Worm (Caenorhabditis elegans) whole organism, L4 larva: ENCODE measurements around the gene dnj-7.

ENCODE experiments used
- ces-1 ChIP-seq: fragments of 150-350 bp; sonication (generic microtip); optimal IDR thresholded peaks from 4 replicates; lab custom pipeline; 2014; ENCODE audit warnings: missing biosample characterization, missing genetic modification reagents, missing genetic modification characterization
- egl-43 ChIP-seq: fragments of 200-800 bp; sonication (Bioruptor generic); IDR thresholded peaks from 2 replicates; pipeline ENCODE4 v1.3.6; 2022; ENCODE audit warnings: missing genetic modification reagents, missing genetic modification characterization, missing compliant biosample characterization
- fos-1 ChIP-seq: fragments of 150-350 bp; optimal IDR thresholded peaks from 2 replicates; lab custom pipeline; 2014; ENCODE audit warnings: missing biosample characterization, missing genetic modification characterization
- lin-39 ChIP-seq: fragments of 150-350 bp; optimal IDR thresholded peaks from 2 replicates; lab custom pipeline; 2014; ENCODE audit warnings: missing biosample characterization, missing genetic modification reagents, missing genetic modification characterization
- madf-9 ChIP-seq: fragments of 200-800 bp; sonication (Bioruptor generic); conservative IDR thresholded peaks from 2 replicates; pipeline ENCODE4 v1.3.6; 2022; ENCODE audit warnings: missing genetic modification reagents, missing genetic modification characterization, missing compliant biosample characterization
- mdl-1 ChIP-seq, 2 experiments: fragments of 150-350 bp in 1 of 2; sonication (generic microtip) in 1 of 2; optimal IDR thresholded peaks; 2 replicates each; lab custom pipeline; 2014 to 2017; ENCODE audit warnings: missing biosample characterization in 2 of 2, missing genetic modification characterization in 2 of 2
- mep-1 ChIP-seq: fragments of 150-350 bp; sonication (generic microtip); optimal IDR thresholded peaks from 3 replicates; lab custom pipeline; 2014; ENCODE audit warnings: missing biosample characterization, missing genetic modification characterization
- mxl-2 ChIP-seq: fragments of 200-800 bp; sonication (Bioruptor generic); conservative IDR thresholded peaks from 2 replicates; pipeline ENCODE4 v1.3.6; 2022; ENCODE audit warnings: missing genetic modification reagents, missing genetic modification characterization, missing compliant biosample characterization
- nhr-10 ChIP-seq: fragments of 150-350 bp; optimal IDR thresholded peaks from 2 replicates; lab custom pipeline; 2014; ENCODE audit warnings: missing biosample characterization, missing genetic modification characterization
- nhr-77 ChIP-seq: fragments of 150-350 bp; optimal IDR thresholded peaks from 2 replicates; lab custom pipeline; 2014; ENCODE audit warnings: missing biosample characterization, missing genetic modification characterization
- snpc-4 ChIP-seq: fragments of 150-350 bp; optimal IDR thresholded peaks from 2 replicates; lab custom pipeline; 2014; ENCODE audit warnings: missing biosample characterization, missing genetic modification characterization
- unc-130 ChIP-seq: sonication (generic microtip); optimal IDR thresholded peaks from 2 replicates; lab custom pipeline; 2016; ENCODE audit warnings: missing genetic modification reagents, missing genetic modification characterization, missing compliant biosample characterization

DNA sequence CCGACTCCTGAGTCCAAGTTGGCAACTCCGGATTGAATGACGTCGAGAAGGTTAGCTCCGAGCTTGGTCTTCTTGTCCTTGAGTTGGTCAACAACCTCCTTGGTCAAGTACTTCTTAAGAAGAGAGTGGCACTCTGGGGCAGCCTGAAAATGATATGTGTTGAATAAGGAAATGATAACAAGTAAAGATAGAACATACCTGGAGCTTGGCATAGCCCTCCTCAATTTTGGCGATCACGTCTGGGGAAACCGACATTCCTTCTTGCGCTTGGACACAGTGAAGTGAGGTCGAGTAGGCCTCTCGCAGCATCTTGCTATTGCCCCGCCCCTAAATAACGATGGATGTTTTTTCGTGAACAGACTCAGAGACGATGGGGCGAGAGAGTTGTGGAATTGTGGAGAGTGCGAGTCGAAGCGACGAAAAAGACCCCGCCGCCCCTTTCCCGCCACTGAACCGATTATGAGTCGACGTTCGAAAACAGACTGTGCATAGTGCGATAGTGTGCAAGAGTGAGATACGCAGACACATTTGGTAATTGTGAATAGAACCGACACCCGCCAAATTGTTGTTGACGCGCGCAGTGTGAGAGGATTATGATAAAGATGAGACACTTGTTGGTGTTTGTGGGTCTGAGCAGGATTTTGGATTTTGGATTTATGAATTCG, 37.9 kb downstream of the dnj-7 start:
- TF ChIP-seq egl-43: 0 out of 2 replicates have a peak, but pooled peaks have one; percentile 13
- no peak for TF ChIP-seq lin-39 (tag; lab: Kevin White, UChicago)
- TF ChIP-seq fos-1 (tag; lab: Kevin White, UChicago): no peak
- TF ChIP-seq mep-1 (tag; lab: Kevin White, UChicago): peak; percentile 39
- TF ChIP-seq ces-1 (GFP tag; lab: Kevin White, UChicago): no peak
- TF ChIP-seq unc-130: no peak
- TF ChIP-seq madf-9: no peak
- TF ChIP-seq nhr-77 (tag; lab: Kevin White, UChicago): no peak
- TF ChIP-seq mdl-1 (tag; optimal IDR thresholded peaks at IDR 0.05; lab: Kevin White, UChicago): peak in 1 of 2 experiments; percentile 37
- no peak for TF ChIP-seq snpc-4 (tag; lab: Kevin White, UChicago)
- no peak for TF ChIP-seq mxl-2 (GFP tag; lab: Robert Waterston, UW)
- TF ChIP-seq nhr-10 (tag; lab: Kevin White, UChicago): no peak
